Worm (Caenorhabditis elegans): ENCODE results near the gene eif-2Bdelta.
A peak's percentile ranks its signal among the peaks of the same experiment; 100 is the strongest.

eif-2Bdelta gene

ce11 chrV:9561624-9562179 is 48.1 kb downstream of the eif-2Bdelta start, which contains the start of gene rgef-1 (continued):
- TF ChIP-seq attf-4 (tag; optimal IDR thresholded peaks at IDR 0.05) (no peak), spr-3 (GFP tag; optimal IDR thresholded peaks at IDR 0.05) (no peak), pha-4 (GFP tag; IDR thresholded peaks at IDR 0.05) (no peak), pha-4 (tag; optimal IDR thresholded peaks at IDR 0.05) (no peak), hif-1 (tag; optimal IDR thresholded peaks at IDR 0.05) (peak in 1 of 2 experiments; percentile 33), ztf-11 (tag; optimal IDR thresholded peaks at IDR 0.05) (no peak), R02D3.7 (tag; optimal IDR thresholded peaks at IDR 0.05) (no peak), lin-38 (GFP tag; IDR thresholded peaks at IDR 0.05) (no peak), ctbp-1 (GFP tag; IDR thresholded peaks at IDR 0.05) (peak; percentile 91), snpc-4 (tag; optimal IDR thresholded peaks at IDR 0.05) (no peak), tra-1 (GFP tag; IDR thresholded peaks at IDR 0.05) (no peak), mes-2 (tag; optimal IDR thresholded peaks at IDR 0.05; ENCODE audit: poor library complexity, severe bottlenecking) (peak; percentile 10), nhr-41 (GFP tag; IDR thresholded peaks at IDR 0.05) (no peak), hlh-11 (tag; optimal IDR thresholded peaks at IDR 0.05) (no peak), madf-9 (GFP tag; conservative IDR thresholded peaks at IDR 0.05) (no peak), T20F7.1 (GFP tag; optimal IDR thresholded peaks at IDR 0.05) (no peak), F26F4.8 (GFP tag; conservative IDR thresholded peaks at IDR 0.05) (no peak), nhr-10 (tag; optimal IDR thresholded peaks at IDR 0.05) (no peak), hmg-1.1 (GFP tag; IDR thresholded peaks at IDR 0.05) (peak; percentile 61), mxl-3 (GFP tag; optimal IDR thresholded peaks at IDR 0.05) (no peak), nhr-76 (tag; optimal IDR thresholded peaks at IDR 0.05) (no peak), nhr-28 (tag; optimal IDR thresholded peaks at IDR 0.05) (no peak), egl-43 (GFP tag; IDR thresholded peaks at IDR 0.05) (peak; percentile 81), nhr-77 (tag; optimal IDR thresholded peaks at IDR 0.05) (no peak), nhr-11 (tag; optimal IDR thresholded peaks at IDR 0.05) (no peak), ceh-44 (GFP tag; IDR thresholded peaks at IDR 0.05) (no peak), nhr-42 (GFP tag; IDR thresholded peaks at IDR 0.05) (no peak), Y5F2A.4 (GFP tag; optimal IDR thresholded peaks at IDR 0.05) (no peak), mdl-1 (tag; optimal IDR thresholded peaks at IDR 0.05) (peak in 1 of 2 experiments; percentile 84), ceh-20 (GFP tag; IDR thresholded peaks at IDR 0.05) (0 out of 2 replicates have a peak, but pooled peaks have one; percentile 22), Y48G9A.11 (GFP tag; IDR thresholded peaks at IDR 0.05) (no peak), lim-7 (GFP tag; IDR thresholded peaks at IDR 0.05) (no peak), unc-130 (GFP tag; optimal IDR thresholded peaks at IDR 0.05) (no peak), dve-1 (tag; optimal IDR thresholded peaks at IDR 0.05; ENCODE audit: insufficient read depth) (no peak), unc-39 (tag; optimal IDR thresholded peaks at IDR 0.05) (no peak), mep-1 (tag; optimal IDR thresholded peaks at IDR 0.05) (peak; percentile 58), F10B5.3 (tag; optimal IDR thresholded peaks at IDR 0.05) (no peak), zfp-2 (tag; optimal IDR thresholded peaks at IDR 0.05) (no peak), sdz-12 (GFP tag; optimal IDR thresholded peaks at IDR 0.05) (no peak), zip-2 (tag; optimal IDR thresholded peaks at IDR 0.05) (no peak), nhr-25 (tag; optimal IDR thresholded peaks at IDR 0.05; ENCODE audit: borderline replicate concordance, insufficient read depth) (no peak), hlh-30 (tag; optimal IDR thresholded peaks at IDR 0.05; ENCODE audit: insufficient read depth) (peak; percentile 56), ceh-28 (tag; optimal IDR thresholded peaks at IDR 0.05) (no peak), lsy-2 (tag; optimal IDR thresholded peaks at IDR 0.05) (peak; percentile 41 to 69), ceh-82 (tag; optimal IDR thresholded peaks at IDR 0.05) (no peak), ces-1 (GFP tag; optimal IDR thresholded peaks at IDR 0.05) (no peak), fkh-10 (GFP tag; optimal IDR thresholded peaks at IDR 0.05) (peak; percentile 90), duxl-1 (tag; optimal IDR thresholded peaks at IDR 0.05; ENCODE audit: poor library complexity) (no peak), aha-1 (tag) (no peak), madf-5 (GFP tag; IDR thresholded peaks at IDR 0.05) (no peak), zip-11 (GFP tag; IDR thresholded peaks at IDR 0.05) (no peak)
